Fruit fly (Drosophila melanogaster) whole organism, pupa: ENCODE data around the gene CG15563.

Experiments used
- CG10348 ChIP-seq: fragments of 200-800 bp; sonication (Bioruptor generic); IDR thresholded peaks from 2 replicates; pipeline ENCODE4 v1.3.6; 2022; ENCODE audit warnings: missing biosample characterization, missing genetic modification characterization
- CG12605 ChIP-seq: fragments of 200-800 bp; sonication (Bioruptor generic); IDR thresholded peaks from 2 replicates; pipeline ENCODE4 v1.3.6; 2022; ENCODE audit warnings: missing biosample characterization, missing genetic modification characterization
- CG13204 ChIP-seq: fragments of 200-800 bp; sonication (Bioruptor generic); optimal IDR thresholded peaks from 2 replicates; lab custom pipeline; 2018; ENCODE audit warnings: missing biosample characterization, mild to moderate bottlenecking, missing genetic modification characterization, moderate library complexity
- CG14655 ChIP-seq: fragments of 200-800 bp; sonication (Bioruptor generic); optimal IDR thresholded peaks from 3 replicates; lab custom pipeline; 2017; ENCODE audit warnings: mild to moderate bottlenecking, missing biosample characterization, missing genetic modification reagents, missing genetic modification characterization
- CG15710 ChIP-seq: fragments of 200-800 bp; sonication (Bioruptor generic); optimal IDR thresholded peaks from 2 replicates; lab custom pipeline; 2018; ENCODE audit warnings: missing biosample characterization, mild to moderate bottlenecking, missing genetic modification characterization, moderate library complexity
- CG17806 ChIP-seq: fragments of 200-800 bp; sonication (Bioruptor generic); optimal IDR thresholded peaks from 2 replicates; lab custom pipeline; 2018; ENCODE audit warnings: missing biosample characterization, mild to moderate bottlenecking, missing genetic modification characterization, moderate library complexity
- CG32121 ChIP-seq: fragments of 200-800 bp; sonication (Bioruptor generic); IDR thresholded peaks from 2 replicates; pipeline ENCODE4 v1.3.6; 2022; ENCODE audit warnings: missing biosample characterization, missing genetic modification characterization
- CG34367 ChIP-seq: fragments of 200-800 bp; sonication (Bioruptor generic); optimal IDR thresholded peaks from 2 replicates; lab custom pipeline; 2018; ENCODE audit warnings: missing biosample characterization, mild to moderate bottlenecking, missing genetic modification characterization
- CG4496 ChIP-seq: fragments of 200-800 bp; sonication (Bioruptor generic); IDR thresholded peaks from 3 replicates; pipeline ENCODE4 v1.3.6; 2022; ENCODE audit warnings: missing biosample characterization, missing genetic modification characterization
- CG8159 ChIP-seq: fragments of 200-800 bp; sonication (Bioruptor generic); optimal IDR thresholded peaks from 3 replicates; lab custom pipeline; 2018; ENCODE audit warnings: missing biosample characterization, mild to moderate bottlenecking, missing genetic modification characterization, moderate library complexity
- CG8301 ChIP-seq: fragments of 200-800 bp; sonication (Bioruptor generic); optimal IDR thresholded peaks from 2 replicates; lab custom pipeline; 2018; ENCODE audit warnings: missing biosample characterization, mild to moderate bottlenecking, missing genetic modification characterization
- CG9948 ChIP-seq: fragments of 200-800 bp; sonication (Bioruptor generic); optimal IDR thresholded peaks from 2 replicates; lab custom pipeline; 2018; ENCODE audit warnings: missing biosample characterization, mild to moderate bottlenecking, missing genetic modification characterization, moderate library complexity
- D1 ChIP-seq: fragments of 200-800 bp; sonication (Bioruptor generic); optimal IDR thresholded peaks from 2 replicates; lab custom pipeline; 2018; ENCODE audit warnings: missing biosample characterization, mild to moderate bottlenecking, missing genetic modification characterization, moderate library complexity
- EcR ChIP-seq: fragments of 200-800 bp; sonication (Bioruptor generic); optimal IDR thresholded peaks from 3 replicates; lab custom pipeline; 2019; ENCODE audit warnings: missing biosample characterization, missing genetic modification characterization, mild to moderate bottlenecking, moderate library complexity, missing genetic modification reagents
- Ets98B ChIP-seq: fragments of 200-800 bp; sonication (Bioruptor generic); IDR thresholded peaks from 2 replicates; pipeline ENCODE4 v1.3.6; 2022; ENCODE audit warnings: missing biosample characterization, missing genetic modification characterization
- Pif1A ChIP-seq: fragments of 200-800 bp; sonication (Bioruptor generic); optimal IDR thresholded peaks from 3 replicates; lab custom pipeline; 2016; ENCODE audit warnings: missing biosample characterization, missing genetic modification characterization
- Pif1B ChIP-seq: fragments of 200-800 bp; sonication (Bioruptor generic); optimal IDR thresholded peaks from 3 replicates; lab custom pipeline; 2016; ENCODE audit warnings: missing biosample characterization, missing genetic modification characterization
- Snoo ChIP-seq: fragments of 200-800 bp; sonication (Bioruptor generic); optimal IDR thresholded peaks from 3 replicates; lab custom pipeline; 2017; ENCODE audit warnings: missing biosample characterization, mild to moderate bottlenecking, missing genetic modification characterization, inconsistent platforms
- fd96Ca ChIP-seq: fragments of 200-800 bp; sonication (Bioruptor generic); IDR thresholded peaks from 3 replicates; pipeline ENCODE4 v1.3.6; 2022; ENCODE audit warnings: missing biosample characterization, missing genetic modification characterization
- gl ChIP-seq: fragments of 200-800 bp; sonication (Bioruptor generic); optimal IDR thresholded peaks from 2 replicates; lab custom pipeline; 2018; ENCODE audit warnings: missing biosample characterization, mild to moderate bottlenecking, missing genetic modification characterization
- rn ChIP-seq: fragments of 200-800 bp; sonication (Bioruptor generic); IDR thresholded peaks from 2 replicates; pipeline ENCODE4 v1.3.6; 2022; ENCODE audit warnings: missing biosample characterization, missing genetic modification characterization

CG15563 gene

DNA sequence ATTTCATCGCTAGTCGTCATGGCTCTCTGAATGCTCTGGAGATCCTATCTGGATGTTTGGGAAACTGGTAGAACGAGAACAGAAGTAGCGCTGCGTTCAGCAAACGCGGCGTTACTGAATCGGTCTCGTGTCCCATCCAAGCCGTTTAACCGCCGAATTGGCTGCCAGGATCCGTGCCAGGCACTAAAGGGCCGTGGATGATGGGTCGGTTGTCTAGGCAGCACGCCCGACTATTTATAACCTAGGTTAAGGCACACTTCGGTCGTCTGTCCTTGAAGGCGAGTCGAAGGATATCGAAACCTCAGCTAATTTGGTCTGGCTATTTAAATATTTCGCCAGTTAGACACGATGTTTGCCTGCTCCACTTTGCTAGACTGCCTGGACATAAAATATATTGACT, 3.1 kb upstream of the CG15563 start, which contains the start of gene CG15564:
Gene CG15564 (minus strand): TSS at position 101 of the 400 bp plus-strand sequence.
- TF ChIP-seq CG34367 (tag; lab: Kevin White, UChicago), result no peak
- TF ChIP-seq CG17806 (tag; lab: Kevin White, UChicago), result no peak
- TF ChIP-seq Pif1B, result no peak
- TF ChIP-seq CG15710, result no peak
- TF ChIP-seq CG32121 (GFP tag; lab: Robert Waterston, UW), result no peak
- no peak for TF ChIP-seq CG8301 (tag; lab: Kevin White, UChicago)

DNA sequence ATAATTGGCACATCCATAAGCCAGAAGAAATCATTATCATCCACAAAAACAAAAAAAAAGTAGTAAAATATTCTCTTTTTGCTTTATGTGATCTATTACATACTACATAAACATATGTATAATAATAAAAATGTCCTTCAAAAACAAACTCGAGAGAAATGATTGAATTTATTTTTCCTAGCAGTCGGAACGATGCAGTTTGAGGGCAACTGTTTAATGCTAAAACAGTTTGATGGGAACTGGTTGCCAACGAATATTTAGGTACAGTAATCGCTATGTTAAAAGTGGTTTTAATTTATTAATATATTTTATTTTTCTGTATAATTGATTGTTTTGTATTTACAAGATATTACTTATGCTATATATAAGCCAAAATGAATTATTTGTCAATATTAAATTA, 1.0 kb downstream of the CG15563 start:
- TF ChIP-seq EcR, result no peak
- no peak for TF ChIP-seq CG8159 (tag; lab: Kevin White, UChicago)
- no peak for TF ChIP-seq CG12605 (GFP tag; lab: Robert Waterston, UW)
- TF ChIP-seq CG17806 (tag; lab: Kevin White, UChicago), result no peak
- TF ChIP-seq CG8301 (tag; lab: Kevin White, UChicago), result no peak
- TF ChIP-seq CG10348 (GFP tag; lab: Robert Waterston, UW), result no peak
- TF ChIP-seq CG14655 (GFP tag; lab: Kevin White, UChicago), result no peak
- TF ChIP-seq fd96Ca (GFP tag; lab: Robert Waterston, UW), result no peak
- no peak for TF ChIP-seq rn (GFP tag; lab: Robert Waterston, UW)
- TF ChIP-seq CG4496 (GFP tag; lab: Robert Waterston, UW), result no peak
- no peak for TF ChIP-seq CG9948 (tag; lab: Kevin White, UChicago)
- no peak for TF ChIP-seq CG32121 (GFP tag; lab: Robert Waterston, UW)
- no peak for TF ChIP-seq gl

DNA sequence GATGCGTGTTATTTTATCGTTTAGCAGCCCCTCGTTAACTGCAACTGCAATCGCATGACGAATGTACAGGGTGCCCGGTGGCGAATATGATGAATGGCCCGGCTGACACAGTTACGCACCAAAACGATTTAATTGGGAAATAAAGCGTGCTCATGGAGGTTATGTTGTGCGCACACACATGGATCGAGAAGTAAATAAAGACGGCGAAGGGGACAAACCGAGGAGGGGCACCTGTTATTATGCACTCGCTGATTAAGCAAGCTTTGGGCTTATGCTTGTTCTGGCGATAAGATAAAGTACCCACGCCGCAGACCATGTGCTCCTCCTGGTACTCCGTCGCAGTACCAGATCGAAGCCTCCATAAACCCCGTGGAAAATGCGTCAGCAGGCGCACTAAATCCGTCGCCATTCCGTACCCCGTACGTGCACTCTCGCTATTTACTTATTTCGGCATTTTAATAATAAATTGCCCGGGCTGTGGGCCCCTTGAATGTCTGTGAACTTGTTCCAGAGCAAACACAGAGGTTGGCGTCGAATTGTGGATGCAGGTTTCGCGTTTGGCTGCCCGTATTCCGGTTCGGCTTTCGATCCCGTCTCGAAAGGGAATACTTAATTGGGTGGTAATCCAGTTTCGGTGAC, 7.0 kb downstream of the CG15563 start:
- TF ChIP-seq fd96Ca (GFP tag; lab: Robert Waterston, UW) (peak; percentile 81), gl (no peak), CG15710 (no peak), CG9948 (tag; lab: Kevin White, UChicago) (no peak), CG4496 (GFP tag; lab: Robert Waterston, UW) (peak; percentile 82), CG34367 (tag; lab: Kevin White, UChicago) (no peak), CG8301 (tag; lab: Kevin White, UChicago) (no peak), CG8159 (tag; lab: Kevin White, UChicago) (no peak), Pif1A (no peak), Pif1B (peak; percentile 43), CG17806 (tag; lab: Kevin White, UChicago) (no peak), Snoo (tag; lab: Kevin White, UChicago) (no peak), CG13204 (no peak), EcR (no peak), D1 (no peak), CG32121 (GFP tag; lab: Robert Waterston, UW) (0 out of 2 replicates have a peak, but pooled peaks have one; percentile 18), Ets98B (GFP tag; lab: Robert Waterston, UW) (peak; percentile 69), rn (GFP tag; lab: Robert Waterston, UW) (0 out of 2 replicates have a peak, but pooled peaks have one; percentile 14), CG10348 (GFP tag; lab: Robert Waterston, UW) (no peak), CG14655 (GFP tag; lab: Kevin White, UChicago) (no peak), CG12605 (GFP tag; lab: Robert Waterston, UW) (peak; percentile 32; the same call in 1 of the 2 replicates)

DNA sequence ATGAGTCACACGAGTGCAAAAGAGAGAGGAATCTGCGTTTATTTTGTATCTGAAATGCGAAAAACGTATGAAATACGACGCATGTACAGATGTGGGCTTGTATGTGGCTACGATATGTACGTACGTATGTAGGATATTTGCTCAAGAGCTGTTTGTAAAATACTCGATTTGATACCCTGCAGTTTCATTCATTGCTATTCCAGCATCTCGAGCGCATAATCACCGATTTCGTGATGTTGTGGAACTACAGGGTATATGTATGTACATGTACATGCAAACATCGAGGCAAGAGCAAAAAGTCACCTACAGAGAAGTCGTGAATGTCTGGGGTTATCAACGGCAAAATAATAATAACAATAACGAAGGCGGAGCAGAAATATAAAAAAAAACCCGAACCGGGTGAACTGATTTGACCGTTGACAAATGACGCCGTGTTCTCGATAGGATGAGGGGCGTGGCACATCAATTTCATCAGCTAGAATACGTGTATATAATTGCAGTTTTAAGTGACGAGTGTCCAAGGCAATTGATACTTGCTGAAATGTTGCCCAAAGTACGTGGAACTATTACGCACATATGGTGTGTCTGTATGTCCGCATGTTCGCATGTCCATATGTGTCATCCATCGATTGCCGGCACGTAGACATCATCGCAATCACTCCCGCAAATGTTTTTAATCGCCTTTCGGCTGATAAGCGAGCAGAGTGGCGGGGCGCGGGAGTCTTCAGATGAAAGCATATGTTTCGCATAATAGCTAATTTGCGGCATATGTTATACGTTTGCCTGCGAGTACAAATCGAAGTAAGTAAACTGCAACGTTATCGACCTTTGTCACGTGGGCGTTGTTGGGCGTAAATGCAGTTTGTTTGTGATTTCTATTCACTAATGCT, 7.9 kb downstream of the CG15563 start:
- TF ChIP-seq CG12605 (GFP tag; lab: Robert Waterston, UW) (no peak), CG10348 (GFP tag; lab: Robert Waterston, UW) (no peak), CG13204 (no peak), EcR (peak; percentile 49), D1 (no peak)

DNA sequence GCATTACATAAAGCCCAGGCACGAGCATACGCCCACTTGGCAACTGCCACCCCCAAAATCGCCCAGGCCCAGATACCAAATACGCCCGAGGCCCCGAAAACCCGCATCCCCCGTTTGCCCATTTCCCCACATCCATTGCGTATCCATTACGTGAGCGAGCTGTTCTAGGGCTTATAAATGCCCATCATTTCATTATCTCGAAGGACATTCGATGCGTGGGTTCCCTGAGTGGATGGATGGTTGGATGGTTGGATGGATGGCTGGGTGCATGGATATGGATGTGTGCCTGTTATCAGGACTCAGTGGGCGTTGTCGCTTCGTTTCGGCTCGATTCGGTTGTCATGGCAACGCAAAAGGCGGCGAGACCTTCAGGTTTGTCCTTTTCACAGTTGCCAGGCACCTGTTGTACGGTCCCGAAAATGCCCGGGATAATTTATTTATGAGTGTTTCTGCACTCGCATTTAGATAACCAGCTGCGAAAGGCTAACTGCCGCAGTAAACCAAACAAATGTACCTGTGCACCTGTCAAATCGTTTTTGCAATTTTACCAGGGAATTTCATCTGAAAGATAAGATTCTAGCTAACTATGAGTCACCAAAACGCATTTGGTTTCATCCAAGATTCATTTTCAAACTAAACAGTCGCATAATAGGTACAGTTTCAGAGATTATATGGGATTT, 9.1 kb downstream of the CG15563 start:
- TF ChIP-seq Pif1B (no peak), rn (GFP tag; lab: Robert Waterston, UW) (no peak)
